Fruit fly (Drosophila melanogaster): Measurements from ENCODE around the gene CG6073.
A peak's percentile ranks its signal among the peaks of the same experiment; 100 is the strongest.

Gene CG6073

DNA sequence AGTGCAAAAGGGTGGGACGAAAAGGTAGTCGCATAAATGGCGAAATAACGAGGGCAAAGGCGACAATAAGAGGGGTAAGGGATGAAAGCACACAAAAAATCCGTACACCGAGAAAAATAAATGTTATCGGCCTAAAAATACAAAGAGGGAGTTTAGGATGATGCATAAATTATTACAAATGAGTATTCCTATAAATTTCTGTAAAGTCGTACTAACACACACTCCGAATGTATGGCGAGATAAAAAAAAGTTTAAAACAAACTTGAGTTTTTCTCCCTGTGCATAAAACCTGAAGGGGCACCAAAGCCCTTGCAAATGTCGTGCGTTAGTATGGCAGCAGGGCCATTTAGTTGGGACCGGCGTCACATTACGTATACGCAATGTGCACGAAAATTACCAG lies 16.6 kb downstream of the CG6073 start (continued):
- TF ChIP-seq cwo (GFP tag; optimal IDR thresholded peaks at IDR 0.05), result peak; percentile 69
- TF ChIP-seq scrt (GFP tag; optimal IDR thresholded peaks at IDR 0.05), result peak; percentile 71
- TF ChIP-seq vvl (GFP tag; IDR thresholded peaks at IDR 0.05), result no peak; the same call in 1 of the 2 replicates
- peak; percentile 20 for TF ChIP-seq ewg (GFP tag; optimal IDR thresholded peaks at IDR 0.05)
- peak; percentile 8 for TF ChIP-seq Hr3 (GFP tag; optimal IDR thresholded peaks at IDR 0.05)
- no peak for TF ChIP-seq CG2199 (GFP tag; IDR thresholded peaks at IDR 0.05)
- TF ChIP-seq HHEX (GFP tag; optimal IDR thresholded peaks at IDR 0.05), result peak; percentile 65
- peak; percentile 50; the same call in 1 of the 2 replicates for TF ChIP-seq ranshi (GFP tag; IDR thresholded peaks at IDR 0.05)
- no peak for TF ChIP-seq CG34422 (GFP tag; IDR thresholded peaks at IDR 0.05)
- TF ChIP-seq dpn (GFP tag; optimal IDR thresholded peaks at IDR 0.05), result peak in 1 of 2 experiments; percentile 61
- TF ChIP-seq usp (GFP tag; optimal IDR thresholded peaks at IDR 0.05), result no peak
- no peak for TF ChIP-seq MESR4 (GFP tag; optimal IDR thresholded peaks at IDR 0.05)
- no peak for TF ChIP-seq CG33557 (GFP tag; optimal IDR thresholded peaks at IDR 0.05)
- TF ChIP-seq CG32772 (GFP tag; IDR thresholded peaks at IDR 0.05), result 0 out of 2 replicates have a peak, but pooled peaks have one; percentile 24
- TF ChIP-seq crc (GFP tag; optimal IDR thresholded peaks at IDR 0.05), result peak; percentile 43
- peak; percentile 67; the same call in 1 of the 2 replicates for TF ChIP-seq stc (GFP tag; IDR thresholded peaks at IDR 0.05)
- TF ChIP-seq CG6689 (GFP tag; IDR thresholded peaks at IDR 0.05), result peak; percentile 57
- TF ChIP-seq Camta (GFP tag; optimal IDR thresholded peaks at IDR 0.05), result peak; percentile 21
- no peak for TF ChIP-seq CG12391 (tag; optimal IDR thresholded peaks at IDR 0.05)
- TF ChIP-seq her (GFP tag; optimal IDR thresholded peaks at IDR 0.05), result no peak
- TF ChIP-seq CG9727 (GFP tag; optimal IDR thresholded peaks at IDR 0.05), result no peak
- TF ChIP-seq Drgx (GFP tag; IDR thresholded peaks at IDR 0.05), result no peak
- no peak for TF ChIP-seq Trl (optimal IDR thresholded peaks at IDR 0.05)
- peak; percentile 27 for TF ChIP-seq Trl (GFP tag; optimal IDR thresholded peaks at IDR 0.05)
- TF ChIP-seq CG18599 (GFP tag; optimal IDR thresholded peaks at IDR 0.05), result peak; percentile 88
- TF ChIP-seq CG13775 (GFP tag; optimal IDR thresholded peaks at IDR 0.05), result no peak
- TF ChIP-seq ara (GFP tag; IDR thresholded peaks at IDR 0.05), result 0 out of 2 replicates have a peak, but pooled peaks have one; percentile 10
- peak; percentile 92 for TF ChIP-seq Ets65A (GFP tag)
- TF ChIP-seq CG1792 (GFP tag; optimal IDR thresholded peaks at IDR 0.05), result peak; percentile 6
- TF ChIP-seq lab (GFP tag; optimal IDR thresholded peaks at IDR 0.05), result peak; percentile 88
- peak; percentile 39 for TF ChIP-seq Hand (GFP tag; optimal IDR thresholded peaks at IDR 0.05)
- peak; percentile 74; the same call in 1 of the 2 replicates for TF ChIP-seq CG32532 (GFP tag; IDR thresholded peaks at IDR 0.05)
- peak in 1 of 2 experiments; percentile 38 for TF ChIP-seq eve (GFP tag; optimal IDR thresholded peaks at IDR 0.05)
- no peak for TF ChIP-seq eyg (GFP tag; optimal IDR thresholded peaks at IDR 0.05)
- peak; percentile 18 for TF ChIP-seq CG9817 (tag; optimal IDR thresholded peaks at IDR 0.05)
- TF ChIP-seq CG12071 (GFP tag; optimal IDR thresholded peaks at IDR 0.05), result peak; percentile 55
- peak; percentile 34; the same call in 1 of the 3 replicates for TF ChIP-seq CG14050 (GFP tag; IDR thresholded peaks at IDR 0.05)
- TF ChIP-seq ATbp (GFP tag; optimal IDR thresholded peaks at IDR 0.05), result peak; percentile 3
- peak; percentile 38 for TF ChIP-seq org-1 (GFP tag; optimal IDR thresholded peaks at IDR 0.05)
- TF ChIP-seq Taf1 (GFP tag; IDR thresholded peaks at IDR 0.05), result no peak
- TF ChIP-seq CG6791 (GFP tag; IDR thresholded peaks at IDR 0.05; ENCODE audit: partially characterized antibody), result no peak
- TF ChIP-seq maf-S (GFP tag; optimal IDR thresholded peaks at IDR 0.05), result no peak
- no peak for TF ChIP-seq CG8359 (GFP tag; optimal IDR thresholded peaks at IDR 0.05; ENCODE audit: borderline replicate concordance)
- no peak for TF ChIP-seq Dll (GFP tag; IDR thresholded peaks at IDR 0.05; ENCODE audit: partially characterized antibody)
- no peak for TF ChIP-seq crp (GFP tag; optimal IDR thresholded peaks at IDR 0.05)
- no peak for TF ChIP-seq Dip2 (GFP tag; IDR thresholded peaks at IDR 0.05)
- no peak for TF ChIP-seq az2 (GFP tag; optimal IDR thresholded peaks at IDR 0.05)
- peak; percentile 56 for TF ChIP-seq lilli (GFP tag; optimal IDR thresholded peaks at IDR 0.05)
- TF ChIP-seq ro (GFP tag; IDR thresholded peaks at IDR 0.05), result no peak
- TF ChIP-seq H15 (GFP tag; IDR thresholded peaks at IDR 0.05), result 0 out of 3 replicates have a peak, but pooled peaks have one; percentile 10
- peak; percentile 27 for TF ChIP-seq Myb (GFP tag; optimal IDR thresholded peaks at IDR 0.05)
